Worm (Caenorhabditis elegans) whole organism, midembryonic: ENCODE measurements around the gene F54D5.3.

Experiments used
- T22C8.4 ChIP-seq: fragments of 200-800 bp; sonication (Bioruptor generic); IDR thresholded peaks from 2 replicates; pipeline ENCODE4 v1.3.6; 2022; ENCODE audit warnings: missing genetic modification characterization, missing compliant biosample characterization
- cog-1 ChIP-seq: sonication (generic microtip); optimal IDR thresholded peaks from 2 replicates; lab custom pipeline; 2016; ENCODE audit warnings: missing genetic modification characterization, missing compliant biosample characterization
- klf-2 ChIP-seq: fragments of 200-800 bp; sonication (Bioruptor generic); conservative IDR thresholded peaks from 2 replicates; pipeline ENCODE4 v1.3.6; 2022; ENCODE audit warnings: missing genetic modification reagents, missing genetic modification characterization, missing compliant biosample characterization
- med-1 ChIP-seq: sonication (generic microtip); optimal IDR thresholded peaks from 2 replicates; lab custom pipeline; 2017; ENCODE audit warnings: missing genetic modification characterization, mild to moderate bottlenecking, missing compliant biosample characterization, antibody characterized with exemption, missing genetic modification reagents; ENCODE audit not compliant: insufficient read depth
- ref-1 ChIP-seq: fragments of 200-800 bp; sonication (Bioruptor generic); conservative IDR thresholded peaks from 2 replicates; pipeline ENCODE4 v1.3.6; 2022; ENCODE audit warnings: missing genetic modification reagents, missing genetic modification characterization, missing compliant biosample characterization
- tab-1 ChIP-seq: fragments of 200-800 bp; sonication (Bioruptor generic); IDR thresholded peaks from 2 replicates; pipeline ENCODE4 v1.3.6; 2022; ENCODE audit warnings: missing genetic modification characterization, missing compliant biosample characterization
- ztf-23 ChIP-seq: fragments of 200-800 bp; sonication (Bioruptor generic); IDR thresholded peaks from 2 replicates; pipeline ENCODE4 v1.3.6; 2022; ENCODE audit warnings: missing genetic modification reagents, missing genetic modification characterization, missing compliant biosample characterization
- ztf-29 ChIP-seq: fragments of 200-800 bp; sonication (Bioruptor generic); IDR thresholded peaks from 2 replicates; pipeline ENCODE4 v1.3.6; 2022; ENCODE audit warnings: missing genetic modification reagents, missing genetic modification characterization, missing compliant biosample characterization

The F54D5.3 gene

ce11 chrII:11622605-11623004 lies 51.0 kb downstream of the F54D5.3 start:
- TF ChIP-seq tab-1 (no peak), ztf-29 (GFP tag; lab: Robert Waterston, UW) (no peak), T22C8.4 (no peak), med-1 (no peak), cog-1 (tag; lab: Kevin White, UChicago) (no peak), klf-2 (GFP tag; lab: Robert Waterston, UW) (no peak), ref-1 (GFP tag; lab: Robert Waterston, UW) (no peak), ztf-23 (GFP tag; lab: Robert Waterston, UW) (no peak)
